Worm (Caenorhabditis elegans) whole organism, young adult: ENCODE data around the gene smgl-2.

Experiments
- F55B11.4 ChIP-seq: sonication (generic microtip); optimal IDR thresholded peaks from 2 replicates; lab custom pipeline; 2016; ENCODE audit warnings: missing compliant biosample characterization, missing genetic modification characterization, borderline replicate concordance; ENCODE audit not compliant: insufficient read depth
- nfya-1 ChIP-seq: sonication (generic microtip); optimal IDR thresholded peaks from 2 replicates; lab custom pipeline; 2017; ENCODE audit warnings: antibody characterized with exemption, missing compliant biosample characterization, missing genetic modification characterization, borderline replicate concordance; ENCODE audit not compliant: insufficient read depth
- ztf-28 ChIP-seq: fragments of 200-800 bp; sonication (Bioruptor generic); IDR thresholded peaks from 2 replicates; pipeline ENCODE4 v1.3.6; 2022; ENCODE audit warnings: missing genetic modification reagents, missing genetic modification characterization, missing compliant biosample characterization

ce11 chrIV:3752276-3752675 lies 26.3 kb downstream of the smgl-2 start:
- TF ChIP-seq nfya-1 (tag; lab: Kevin White, UChicago) (no peak), ztf-28 (GFP tag; lab: Robert Waterston, UW) (no peak), F55B11.4 (tag; lab: Kevin White, UChicago) (no peak)
